Fruit fly (Drosophila melanogaster) whole organism, adult: Measurements from ENCODE around the gene Osi5.

Source experiments
- CG11617 ChIP-seq: fragments of 200-800 bp; sonication (Bioruptor generic); optimal IDR thresholded peaks from 2 replicates; lab custom pipeline; 2017; ENCODE audit warnings: mild to moderate bottlenecking, missing biosample characterization, missing genetic modification reagents, missing genetic modification characterization
- kay ChIP-seq: fragments of 200-800 bp; sonication (Bioruptor generic); peaks from one replicate; lab custom pipeline; 2016; ENCODE audit warnings: missing biosample characterization, missing genetic modification characterization, borderline replicate concordance

dm6 chr3R:6234189-6234758 lies 7.0 kb downstream of the Osi5 start, which contains the start of gene Osi6:
- no peak for TF ChIP-seq kay (GFP tag; lab: Kevin White, UChicago)
- TF ChIP-seq CG11617 (GFP tag; lab: Kevin White, UChicago) = no peak
